Fruit fly (Drosophila melanogaster) whole organism: ENCODE results near the gene CG8814.

ENCODE experiments used
- CG8478 ChIP-seq: fragments of >200 bp; optimal IDR thresholded peaks from 2 replicates; lab custom pipeline; 2018; ENCODE audit warnings: inconsistent platforms
- EcR ChIP-seq, 2 experiments: fragments of >200 bp; optimal IDR thresholded peaks; 2 replicates each; lab custom pipeline; 2017; ENCODE audit warnings: missing biosample characterization in 2 of 2, missing genetic modification characterization in 2 of 2, missing genetic modification reagents in 2 of 2
- pan ChIP-seq: fragments of >200 bp; optimal IDR thresholded peaks from 2 replicates; lab custom pipeline; 2017
- psq ChIP-seq: fragments of >200 bp; optimal IDR thresholded peaks from 2 replicates; lab custom pipeline; 2017
- usp ChIP-seq: fragments of >200 bp; optimal IDR thresholded peaks from 2 replicates; lab custom pipeline; 2017; ENCODE audit warnings: missing biosample characterization, missing genetic modification characterization, mixed read lengths

DNA sequence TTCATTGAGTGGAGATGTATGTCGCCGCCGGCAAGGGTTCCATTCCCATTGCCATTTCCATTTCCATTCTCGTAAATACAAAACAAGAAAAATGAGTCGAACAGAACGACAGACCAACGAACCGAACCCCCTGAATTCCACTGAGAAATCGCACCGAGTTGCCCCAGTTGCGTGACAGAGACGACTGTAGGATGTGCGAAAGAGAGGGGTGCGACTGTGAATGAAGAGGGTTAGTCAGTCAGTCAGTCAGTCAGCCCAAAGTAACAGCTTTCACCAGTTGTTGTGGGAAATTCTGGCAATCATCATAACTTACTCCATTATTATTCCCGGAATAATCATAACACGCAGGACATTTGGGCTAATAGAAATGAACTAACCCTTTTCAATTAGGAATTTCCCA lies 23.6 kb downstream of the CG8814 start:
- TF ChIP-seq CG8478 (lab: Kevin White, UChicago), result no peak
- no peak for TF ChIP-seq EcR (GFP tag; optimal IDR thresholded peaks at IDR 0.05; lab: Kevin White, UChicago)
- no peak for TF ChIP-seq psq
- TF ChIP-seq usp (GFP tag; lab: Kevin White, UChicago), result no peak
- no peak for TF ChIP-seq pan (lab: Kevin White, UChicago)
